Fruit fly (Drosophila melanogaster): ENCODE data around the gene CG13073.

dm6 chr3L:16203236-16203635 lies 13.9 kb downstream of the CG13073 start:
- TF ChIP-seq HLH106 (tag; optimal IDR thresholded peaks at IDR 0.05) (peak; percentile 77), lola (GFP tag; optimal IDR thresholded peaks at IDR 0.05) (no peak), Myc (optimal IDR thresholded peaks at IDR 0.05) (no peak), h (GFP tag; optimal IDR thresholded peaks at IDR 0.05) (peak; percentile 92), pan (optimal IDR thresholded peaks at IDR 0.05) (no peak), jim (GFP tag; optimal IDR thresholded peaks at IDR 0.05) (no peak)

Measured in whole organism, wandering third instar larva.